Worm (Caenorhabditis elegans) whole organism, young adult: ENCODE results near the gene algn-8.

Experiments used
- F57A8.1 ChIP-seq: fragments of 200-800 bp; sonication (Bioruptor generic); optimal IDR thresholded peaks from 2 replicates; lab custom pipeline; 2018; ENCODE audit warnings: mild to moderate bottlenecking, missing genetic modification characterization, moderate library complexity, missing compliant biosample characterization
- Y67H2A.10 ChIP-seq: fragments of 200-800 bp; sonication (Bioruptor generic); conservative IDR thresholded peaks from 2 replicates; pipeline ENCODE4 v1.3.6; 2022; ENCODE audit warnings: missing genetic modification reagents, missing genetic modification characterization, missing compliant biosample characterization
- ama-1 ChIP-seq, 3 experiments: fragments of 150-350 bp in 1 of 3; sonication (generic microtip) in 2 of 3; optimal IDR thresholded peaks; 2 replicates each; lab custom pipeline; 2014 to 2018; ENCODE audit warnings: missing biosample characterization in 2 of 3, missing genetic modification characterization in 2 of 3, missing genetic modification reagents in 2 of 3
- ceh-27 ChIP-seq: fragments of 200-800 bp; sonication (Bioruptor generic); optimal IDR thresholded peaks from 2 replicates; lab custom pipeline; 2018; ENCODE audit warnings: mild to moderate bottlenecking, missing genetic modification characterization, moderate library complexity, missing compliant biosample characterization
- chd-7 ChIP-seq: sonication (generic microtip); optimal IDR thresholded peaks from 2 replicates; lab custom pipeline; 2016; ENCODE audit warnings: mild to moderate bottlenecking, missing genetic modification characterization, moderate library complexity, missing compliant biosample characterization
- ets-4 ChIP-seq: fragments of 200-800 bp; sonication (Bioruptor generic); optimal IDR thresholded peaks from 2 replicates; lab custom pipeline; 2018; ENCODE audit warnings: mild to moderate bottlenecking, missing genetic modification characterization, missing compliant biosample characterization
- hmg-20 ChIP-seq: fragments of 200-800 bp; sonication (Bioruptor generic); IDR thresholded peaks from 2 replicates; pipeline ENCODE4 v1.3.6; 2022; ENCODE audit warnings: missing genetic modification reagents, missing genetic modification characterization, missing compliant biosample characterization
- madf-10 ChIP-seq: sonication (generic microtip); optimal IDR thresholded peaks from 2 replicates; lab custom pipeline; 2016; ENCODE audit warnings: mild to moderate bottlenecking, missing genetic modification characterization, missing compliant biosample characterization
- nfya-1 ChIP-seq: sonication (generic microtip); optimal IDR thresholded peaks from 2 replicates; lab custom pipeline; 2017; ENCODE audit warnings: antibody characterized with exemption, missing compliant biosample characterization, missing genetic modification characterization, borderline replicate concordance; ENCODE audit not compliant: insufficient read depth
- nfyb-1 ChIP-seq: fragments of 200-800 bp; sonication (Bioruptor generic); IDR thresholded peaks from 2 replicates; pipeline ENCODE4 v1.3.6; 2022; ENCODE audit warnings: missing genetic modification reagents, missing genetic modification characterization, missing compliant biosample characterization
- pbrm-1 ChIP-seq: fragments of 200-800 bp; sonication (Bioruptor generic); IDR thresholded peaks from 2 replicates; pipeline ENCODE4 v1.3.6; 2022; ENCODE audit warnings: missing genetic modification reagents, missing genetic modification characterization, missing compliant biosample characterization
- snpc-4 ChIP-seq, 5 experiments: fragments of 150-350 bp in 1 of 5; sonication (generic microtip) in 4 of 5; optimal IDR thresholded peaks; 2 replicates each; lab custom pipeline; 2014 to 2018; ENCODE audit warnings: missing genetic modification characterization in 5 of 5, missing biosample characterization in 3 of 5, antibody characterized with exemption in 2 of 5, mild to moderate bottlenecking in 2 of 5, missing compliant biosample characterization in 2 of 5, missing genotype in 2 of 5, moderate library complexity in 2 of 5, missing genetic modification reagents in 1 of 5
- tbp1 ChIP-seq: fragments of 200-800 bp; sonication (Bioruptor generic); optimal IDR thresholded peaks from 2 replicates; lab custom pipeline; 2018; ENCODE audit warnings: mild to moderate bottlenecking, missing genetic modification characterization, missing compliant biosample characterization
- ztf-26 ChIP-seq: sonication (generic microtip); optimal IDR thresholded peaks from 2 replicates; lab custom pipeline; 2017; ENCODE audit warnings: missing genetic modification characterization, missing compliant biosample characterization

DNA sequence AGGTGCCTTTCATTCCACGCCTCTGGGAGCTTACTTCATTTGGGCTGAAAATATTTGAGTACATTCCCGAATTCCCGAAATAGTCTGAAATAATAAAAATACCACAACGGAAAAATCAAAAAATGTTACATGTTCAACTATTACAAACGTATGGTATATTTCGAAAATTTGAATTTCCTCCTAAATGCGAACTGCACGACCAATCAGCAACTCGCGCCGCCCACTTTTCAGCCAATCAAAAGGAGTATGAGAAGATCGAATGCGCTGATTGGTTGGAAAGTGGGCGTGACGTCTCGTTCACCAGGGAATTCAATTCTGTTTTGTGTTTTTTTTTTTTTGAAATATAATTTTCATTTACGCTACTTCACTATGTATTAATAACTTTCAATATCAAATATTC, 17.5 kb downstream of the algn-8 start, which contains the start of gene old-1:
- TF ChIP-seq nfya-1 (tag; lab: Kevin White, UChicago): no peak
- TF ChIP-seq ets-4 (GFP tag; lab: Kevin White, UChicago): no peak
- TF ChIP-seq ama-1 (optimal IDR thresholded peaks at IDR 0.05; lab: Kevin White, UChicago): no peak
- no peak for TF ChIP-seq ama-1 (GFP tag; optimal IDR thresholded peaks at IDR 0.05; lab: Kevin White, UChicago)
- TF ChIP-seq tbp1 (GFP tag; lab: Kevin White, UChicago): no peak
- no peak for TF ChIP-seq chd-7 (tag; lab: Kevin White, UChicago)
- no peak for TF ChIP-seq pbrm-1 (GFP tag; lab: Robert Waterston, UW)
- TF ChIP-seq nfyb-1 (GFP tag; lab: Robert Waterston, UW): no peak; the same call in 1 of the 2 replicates
- TF ChIP-seq madf-10 (tag; lab: Kevin White, UChicago): no peak
- no peak for TF ChIP-seq hmg-20 (GFP tag; lab: Robert Waterston, UW)
- no peak for TF ChIP-seq snpc-4 (GFP tag; optimal IDR thresholded peaks at IDR 0.05; lab: Kevin White, UChicago)
- TF ChIP-seq snpc-4 (tag; optimal IDR thresholded peaks at IDR 0.05; lab: Kevin White, UChicago): no peak
- no peak for TF ChIP-seq ztf-26 (tag; lab: Kevin White, UChicago)
- TF ChIP-seq F57A8.1 (GFP tag; lab: Kevin White, UChicago): no peak
- TF ChIP-seq ceh-27: no peak
- TF ChIP-seq Y67H2A.10 (GFP tag; lab: Robert Waterston, UW): no peak
